Worm (Caenorhabditis elegans) whole organism, L4/young adult: Measurements from ENCODE around the gene frm-3.

Experiments
- W03F9.2 ChIP-seq: fragments of 150-350 bp; optimal IDR thresholded peaks from 2 replicates; lab custom pipeline; 2014; ENCODE audit warnings: missing biosample characterization, missing genetic modification characterization
- dao-5 ChIP-seq: sonication (generic microtip); optimal IDR thresholded peaks from 2 replicates; lab custom pipeline; 2016; ENCODE audit warnings: missing genotype, missing genetic modification characterization, moderate library complexity, missing compliant biosample characterization
- him-1 ChIP-seq: sonication (generic microtip); optimal IDR thresholded peaks from 2 replicates; lab custom pipeline; 2016; ENCODE audit warnings: missing genotype, missing genetic modification reagents, missing genetic modification characterization, missing compliant biosample characterization

Gene frm-3

DNA sequence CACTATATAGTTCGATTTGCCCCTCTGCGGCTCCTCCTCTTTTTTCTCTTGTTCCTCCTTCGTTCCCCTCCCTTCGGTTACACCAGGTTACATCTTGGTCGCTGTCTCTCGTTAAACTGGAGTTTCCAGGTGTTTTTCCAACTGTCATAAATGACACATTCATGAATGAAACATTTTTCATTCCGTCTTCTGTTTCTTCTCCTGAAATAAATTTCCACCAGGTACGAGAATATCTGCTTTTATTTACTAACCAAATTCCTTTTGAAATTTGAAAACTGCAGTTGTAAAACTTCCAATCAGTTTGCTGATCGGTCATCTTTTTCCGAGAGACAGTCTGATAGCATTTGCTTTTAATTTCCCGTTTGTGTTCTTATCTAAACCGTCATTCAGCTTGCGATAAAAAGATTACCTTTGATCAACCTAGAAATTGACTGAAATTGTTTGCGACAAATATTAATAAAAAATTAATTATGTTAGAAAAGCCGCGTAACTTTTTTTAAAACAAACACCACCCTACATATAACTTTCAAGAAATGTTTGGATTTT lies 16.0 kb upstream of the frm-3 start, which contains the start of gene C35C5.10:
Gene C35C5.10 (plus strand): TSS at position 51 of the 546 bp plus-strand sequence.
- no peak for TF ChIP-seq W03F9.2 (tag; lab: Kevin White, UChicago)
- no peak for TF ChIP-seq dao-5 (tag; lab: Kevin White, UChicago)
- TF ChIP-seq him-1 (tag; lab: Kevin White, UChicago) = no peak

DNA sequence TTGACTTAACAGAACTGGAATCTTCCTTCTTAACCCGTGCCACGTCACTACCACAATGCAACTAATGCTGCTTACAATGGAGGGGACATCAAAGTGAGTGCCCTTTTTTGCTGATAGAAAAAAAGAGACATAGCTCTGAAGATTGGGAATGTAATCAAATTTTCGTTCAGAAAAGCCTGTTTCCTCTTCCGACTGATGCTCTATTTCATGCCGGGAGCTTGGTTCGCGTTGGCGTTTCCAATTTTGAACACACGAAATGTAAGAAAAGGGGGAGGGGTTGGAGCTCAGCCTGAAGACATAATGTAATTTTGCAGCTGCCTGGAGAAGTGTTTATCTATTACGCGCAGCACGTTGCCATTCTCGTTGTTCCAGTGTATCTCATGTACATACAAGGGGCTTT lies 14.1 kb upstream of the frm-3 start:
- no peak for TF ChIP-seq W03F9.2 (tag; lab: Kevin White, UChicago)
- TF ChIP-seq him-1 (tag; lab: Kevin White, UChicago) = peak; percentile 17

DNA sequence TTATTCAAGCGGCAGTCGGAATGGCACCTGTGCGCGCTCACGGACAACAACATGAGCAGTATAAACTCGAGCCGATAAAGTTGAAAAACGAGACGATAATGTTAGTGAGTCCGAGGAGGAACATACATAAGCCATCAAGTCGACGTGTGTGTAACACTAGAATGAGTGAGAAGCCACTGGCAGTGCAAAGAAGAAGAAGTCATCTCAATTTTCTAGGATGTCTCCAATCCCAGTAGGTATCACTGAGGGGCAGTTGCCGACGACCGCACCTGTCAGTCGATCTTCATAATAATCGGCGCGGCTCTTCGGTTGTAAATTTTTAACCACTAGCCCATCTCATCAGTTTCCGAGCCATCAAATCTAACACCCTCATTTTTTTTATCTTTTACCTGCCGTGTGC lies 12.2 kb upstream of the frm-3 start:
- no peak for TF ChIP-seq him-1 (tag; lab: Kevin White, UChicago)
- TF ChIP-seq dao-5 (tag; lab: Kevin White, UChicago) = no peak
- TF ChIP-seq W03F9.2 (tag; lab: Kevin White, UChicago) = no peak

DNA sequence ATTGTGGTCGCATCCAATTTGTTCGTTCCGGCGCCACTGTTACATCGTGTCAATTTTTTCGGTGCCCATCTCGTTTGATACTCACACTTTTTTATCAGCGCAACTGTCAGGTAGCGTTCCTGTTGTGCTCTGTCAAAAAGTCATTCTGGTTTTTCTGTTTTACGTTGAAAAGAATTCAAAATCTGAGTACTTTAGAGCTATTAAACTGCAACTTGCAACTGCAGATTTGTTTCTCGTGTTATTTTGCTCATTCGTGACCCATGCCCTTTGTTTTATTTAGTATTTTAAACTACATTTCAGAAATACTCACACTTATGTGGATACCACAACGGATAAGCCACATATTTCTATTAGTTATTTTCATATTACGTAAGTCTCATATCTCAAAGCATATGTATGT lies 11.7 kb upstream of the frm-3 start, which contains the start of gene lev-8:
Gene lev-8 (plus strand): TSS at position 301 of the 400 bp plus-strand sequence.
- TF ChIP-seq dao-5 (tag; lab: Kevin White, UChicago) (no peak), him-1 (tag; lab: Kevin White, UChicago) (no peak), W03F9.2 (tag; lab: Kevin White, UChicago) (no peak)

DNA sequence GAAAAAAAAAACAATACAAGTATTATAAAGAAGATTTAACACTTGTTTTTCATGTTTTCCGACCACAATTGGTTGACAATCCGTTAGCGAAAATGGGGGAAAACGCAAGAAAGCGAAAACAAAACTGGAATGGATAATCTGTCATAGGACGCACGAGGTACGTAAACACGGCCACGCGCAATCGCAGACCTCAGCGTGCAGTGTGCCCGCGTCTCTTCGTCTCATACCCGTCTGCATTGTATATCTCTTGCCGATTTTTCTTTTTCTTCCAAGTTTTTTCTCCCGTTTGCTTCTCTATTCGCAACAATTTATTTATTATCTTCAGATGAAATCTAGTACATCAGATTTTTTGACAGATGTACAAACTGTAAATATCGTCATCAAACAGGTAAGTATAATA lies 8.6 kb upstream of the frm-3 start, which contains the start of gene trpp-9:
Gene trpp-9 (plus strand): TSS at position 261 of the 400 bp plus-strand sequence.
- TF ChIP-seq W03F9.2 (tag; lab: Kevin White, UChicago) (no peak), dao-5 (tag; lab: Kevin White, UChicago) (no peak), him-1 (tag; lab: Kevin White, UChicago) (no peak)

DNA sequence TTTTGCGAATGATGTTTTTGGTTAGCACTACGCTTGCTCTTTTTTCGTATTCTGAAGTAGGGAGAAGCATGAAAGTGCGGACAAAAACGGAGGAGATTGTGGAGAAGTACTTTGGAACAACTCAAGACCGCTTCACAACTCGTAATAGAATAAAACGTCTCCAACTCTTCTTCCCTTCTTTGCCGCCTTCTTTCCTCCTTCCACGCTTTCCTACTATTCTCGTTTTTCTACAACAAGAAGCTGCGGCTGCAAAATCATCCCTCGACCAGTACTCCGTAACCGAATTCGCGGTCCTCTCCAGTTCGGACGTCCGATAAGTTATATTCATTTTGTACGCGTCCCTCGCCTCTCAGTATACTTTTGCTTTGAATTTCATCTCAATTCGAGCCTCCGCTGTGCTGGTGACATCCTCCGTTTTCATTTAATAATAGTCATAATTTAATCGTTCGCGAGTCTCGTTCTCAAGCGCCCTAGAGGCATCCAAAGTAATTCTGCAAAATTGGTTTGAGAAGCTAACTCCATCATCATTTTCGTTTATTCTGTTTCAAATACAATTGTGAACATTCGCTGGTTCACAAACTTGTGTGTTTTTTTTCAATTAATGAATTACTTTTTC lies 2.5 kb upstream of the frm-3 start:
- TF ChIP-seq him-1 (tag; lab: Kevin White, UChicago) (no peak), W03F9.2 (tag; lab: Kevin White, UChicago) (no peak), dao-5 (tag; lab: Kevin White, UChicago) (no peak)

DNA sequence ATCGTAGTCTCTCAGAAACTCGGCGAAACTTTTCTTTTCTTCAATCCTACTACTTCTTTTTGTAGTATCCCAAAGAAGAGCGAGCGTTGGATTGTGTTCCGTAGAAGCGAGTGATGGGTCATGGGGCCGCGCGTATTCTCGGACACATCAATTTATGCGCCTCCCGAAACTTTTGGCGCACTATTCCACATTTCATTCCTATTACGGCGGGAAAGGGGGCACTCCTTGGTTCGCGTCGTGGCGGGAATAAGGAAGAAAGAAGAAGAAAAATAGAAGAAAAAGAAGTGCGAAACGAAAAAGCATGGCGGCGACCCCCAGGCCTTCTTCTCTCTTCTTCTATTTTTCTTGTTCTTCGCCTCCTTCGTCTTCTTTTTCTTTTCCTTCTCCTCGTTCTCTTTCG lies 591 bp upstream of the frm-3 start:
- no peak for TF ChIP-seq W03F9.2 (tag; lab: Kevin White, UChicago)
- TF ChIP-seq him-1 (tag; lab: Kevin White, UChicago) = no peak
- TF ChIP-seq dao-5 (tag; lab: Kevin White, UChicago) = no peak

DNA sequence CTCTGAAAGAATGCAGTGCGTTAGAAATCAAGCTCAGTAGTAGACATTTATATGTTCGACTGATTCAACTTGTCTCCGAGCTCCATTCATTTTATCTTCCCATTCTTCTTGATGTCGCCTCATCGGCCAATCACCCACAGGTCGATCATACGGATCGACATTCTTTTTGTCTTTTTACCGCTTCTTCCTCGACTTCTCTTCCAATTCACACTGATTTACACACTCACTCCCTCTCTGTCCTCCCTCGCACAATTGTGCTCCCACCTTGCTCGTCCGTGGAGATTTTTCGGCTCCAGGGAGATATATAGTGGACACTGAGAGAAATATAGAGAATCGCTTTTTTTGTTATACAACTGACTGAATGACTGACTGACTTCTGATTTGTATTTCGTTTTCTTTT lies 1.9 kb downstream of the frm-3 start:
- TF ChIP-seq W03F9.2 (tag; lab: Kevin White, UChicago) (no peak), him-1 (tag; lab: Kevin White, UChicago) (no peak), dao-5 (tag; lab: Kevin White, UChicago) (no peak)

DNA sequence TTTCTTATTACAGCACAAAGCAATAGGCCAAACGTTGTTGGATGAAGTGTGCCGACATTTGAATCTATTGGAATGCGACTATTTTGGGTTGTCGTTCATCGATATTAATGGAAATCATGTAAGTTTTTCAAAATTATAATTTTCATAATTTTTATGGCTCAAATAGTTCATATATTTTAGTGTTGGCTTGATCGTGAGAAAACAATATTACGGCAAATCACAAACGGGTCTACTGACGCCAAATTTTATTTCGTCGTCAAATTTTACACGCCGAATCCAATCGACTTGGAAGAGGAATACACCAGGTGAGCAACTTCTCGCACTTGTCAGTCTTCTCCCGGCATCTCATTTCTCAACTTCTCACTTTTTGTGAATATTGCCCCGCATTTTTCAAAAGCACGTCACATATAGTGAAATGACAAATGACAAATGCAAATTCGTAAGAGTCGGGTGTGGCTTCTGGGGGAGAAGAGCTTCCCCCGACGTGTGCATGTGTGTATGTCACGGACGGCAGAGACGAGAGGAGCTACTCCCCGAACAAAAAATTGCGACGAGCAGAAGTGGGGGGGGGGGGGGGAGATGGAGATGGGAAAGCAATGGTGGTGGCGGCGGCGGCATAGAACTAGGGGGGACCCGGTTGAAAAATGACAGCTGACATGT lies 4.3 kb downstream of the frm-3 start:
- TF ChIP-seq dao-5 (tag; lab: Kevin White, UChicago) = no peak
- TF ChIP-seq him-1 (tag; lab: Kevin White, UChicago) = no peak
- TF ChIP-seq W03F9.2 (tag; lab: Kevin White, UChicago) = no peak

DNA sequence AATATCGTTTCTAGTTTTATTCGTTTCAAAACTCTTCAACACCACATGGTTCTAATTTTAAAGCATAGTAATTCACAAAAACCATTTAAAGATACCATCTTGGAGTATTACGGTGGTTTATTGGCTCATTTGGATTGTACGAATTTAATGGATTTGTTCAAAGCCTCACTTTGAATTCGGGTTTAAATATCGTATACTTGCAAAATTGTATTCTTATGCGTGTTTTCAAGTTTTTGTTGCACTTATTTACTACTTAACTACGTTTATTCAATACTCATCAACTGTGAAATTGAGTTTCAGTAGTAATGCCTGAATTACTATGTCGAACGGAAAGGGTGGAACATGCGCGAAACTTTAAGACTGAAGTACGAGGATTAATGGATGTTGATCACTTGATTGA lies 13.1 kb downstream of the frm-3 start, which contains the start of gene abts-2:
Gene abts-2 (plus strand): TSS at position 301 of the 400 bp plus-strand sequence.
- no peak for TF ChIP-seq dao-5 (tag; lab: Kevin White, UChicago)
- TF ChIP-seq W03F9.2 (tag; lab: Kevin White, UChicago) = no peak
- no peak for TF ChIP-seq him-1 (tag; lab: Kevin White, UChicago)

DNA sequence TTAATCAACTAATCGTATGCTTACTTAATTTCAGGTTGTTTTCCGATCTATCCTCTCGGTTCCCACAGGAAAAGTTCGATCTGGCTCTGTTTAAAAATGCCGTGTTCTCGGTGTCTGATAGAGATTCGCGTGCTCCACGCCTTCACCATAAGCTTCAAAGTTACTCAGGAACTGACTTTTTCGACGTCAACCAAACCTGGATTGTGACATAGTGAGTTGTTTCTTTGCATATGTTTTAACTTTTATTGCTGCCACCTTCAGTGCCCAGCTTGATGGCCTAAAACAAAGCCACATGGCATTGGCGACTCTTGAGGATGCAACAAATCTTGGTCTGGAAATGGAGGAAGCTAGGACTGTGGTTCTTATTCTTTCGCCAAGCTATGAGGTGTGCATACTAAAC lies 13.6 kb downstream of the frm-3 start:
- no peak for TF ChIP-seq him-1 (tag; lab: Kevin White, UChicago)
- no peak for TF ChIP-seq W03F9.2 (tag; lab: Kevin White, UChicago)
- TF ChIP-seq dao-5 (tag; lab: Kevin White, UChicago) = no peak

DNA sequence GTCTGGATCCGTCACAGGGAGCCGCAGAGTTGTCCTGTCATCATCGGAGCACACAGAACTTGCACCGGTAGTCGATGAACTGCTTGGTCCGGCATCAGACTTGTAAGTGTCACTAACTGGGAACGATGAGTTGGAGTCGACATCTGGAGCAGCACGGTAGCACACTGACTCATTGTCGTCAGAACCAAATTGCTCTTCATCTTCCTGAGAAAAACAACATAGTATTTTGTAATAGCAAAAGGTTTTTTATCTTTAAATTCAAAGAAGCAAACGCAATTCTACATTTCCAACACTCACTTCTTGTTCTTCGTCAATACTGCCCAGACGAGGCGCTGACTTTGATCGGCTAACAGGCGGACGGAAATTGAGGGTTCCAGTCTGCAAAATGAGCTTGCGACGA lies 18.2 kb downstream of the frm-3 start:
- TF ChIP-seq dao-5 (tag; lab: Kevin White, UChicago) (no peak), him-1 (tag; lab: Kevin White, UChicago) (no peak), W03F9.2 (tag; lab: Kevin White, UChicago) (no peak)

DNA sequence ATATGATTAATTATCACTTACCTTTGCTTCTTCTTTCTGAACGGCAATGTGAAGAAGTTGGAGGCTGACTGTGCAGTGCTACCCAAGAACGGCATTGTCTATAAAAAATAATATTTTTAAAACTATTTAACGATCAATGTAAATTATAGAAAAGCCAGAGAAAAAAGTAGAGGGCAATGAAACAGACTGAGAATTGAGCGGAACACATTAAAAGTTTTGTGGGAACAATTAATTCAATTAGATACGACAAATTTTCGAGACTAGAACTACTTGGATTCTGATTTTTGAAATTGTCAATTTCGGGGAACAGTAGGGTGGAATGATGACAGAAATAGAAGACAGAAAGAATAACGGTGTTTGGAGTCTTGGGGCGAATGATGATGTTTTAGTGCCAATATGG lies 19.3 kb downstream of the frm-3 start, which contains the start of gene F52D10.2:
Gene F52D10.2 (minus strand): TSS at position 101 of the 400 bp plus-strand sequence.
- TF ChIP-seq dao-5 (tag; lab: Kevin White, UChicago) (no peak), W03F9.2 (tag; lab: Kevin White, UChicago) (no peak), him-1 (tag; lab: Kevin White, UChicago) (no peak)
